Fruit fly (Drosophila melanogaster): ENCODE results near the gene for.

Gene for

dm6 chr2L:3639924-3640323, 16.8 kb downstream of the for start (continued):
- peak; percentile 97 for TF ChIP-seq Deaf1 (tag; optimal IDR thresholded peaks at IDR 0.05)
- peak; percentile 19 for TF ChIP-seq HmgZ (tag; optimal IDR thresholded peaks at IDR 0.05)
- peak; percentile 83 for TF ChIP-seq sug (tag; optimal IDR thresholded peaks at IDR 0.05)
- TF ChIP-seq az2 (GFP tag; optimal IDR thresholded peaks at IDR 0.05): no peak
- TF ChIP-seq CG10543 (GFP tag; optimal IDR thresholded peaks at IDR 0.05): peak; percentile 90
- TF ChIP-seq chinmo (GFP tag; IDR thresholded peaks at IDR 0.05; ENCODE audit: partially characterized antibody): peak; percentile 59; the same call in 1 of the 4 replicates
- TF ChIP-seq grn (GFP tag; optimal IDR thresholded peaks at IDR 0.05): peak; percentile 88
- peak; percentile 39 for TF ChIP-seq mirr (GFP tag; optimal IDR thresholded peaks at IDR 0.05)
- TF ChIP-seq gcm2 (GFP tag; optimal IDR thresholded peaks at IDR 0.05): no peak
- TF ChIP-seq GATAe (GFP tag; conservative IDR thresholded peaks at IDR 0.05): peak; percentile 80
- TF ChIP-seq hkb (optimal IDR thresholded peaks at IDR 0.05): no peak
- TF ChIP-seq hkb (GFP tag; IDR thresholded peaks at IDR 0.05): no peak
- no peak for TF ChIP-seq CG11093 (GFP tag; IDR thresholded peaks at IDR 0.05)
- peak; percentile 84 for TF ChIP-seq crol (GFP tag; IDR thresholded peaks at IDR 0.05)
- TF ChIP-seq CG7271 (tag; optimal IDR thresholded peaks at IDR 0.05): no peak

dm6 chr2L:3635444-3635843, 21.3 kb downstream of the for start:
- TF ChIP-seq hkb (optimal IDR thresholded peaks at IDR 0.05) (no peak), hkb (GFP tag; IDR thresholded peaks at IDR 0.05) (peak; percentile 35; the same call in 1 of the 2 replicates), sens (GFP tag) (peak; percentile 50), CG42726 (GFP tag; IDR thresholded peaks at IDR 0.05; ENCODE audit: partially characterized antibody) (0 out of 2 replicates have a peak, but pooled peaks have one; percentile 40), bsh (GFP tag; optimal IDR thresholded peaks at IDR 0.05) (peak in 1 of 2 experiments; percentile 17), Drgx (GFP tag; IDR thresholded peaks at IDR 0.05) (peak; percentile 23; the same call in 1 of the 2 replicates), CG11504 (tag; optimal IDR thresholded peaks at IDR 0.05) (peak; percentile 47), CG14050 (GFP tag; IDR thresholded peaks at IDR 0.05) (no peak), NC2α (GFP tag; optimal IDR thresholded peaks at IDR 0.05) (no peak), CG8388 (GFP tag; optimal IDR thresholded peaks at IDR 0.05) (peak; percentile 2), odd (GFP tag; optimal IDR thresholded peaks at IDR 0.05) (peak; percentile 27), CG3281 (GFP tag; optimal IDR thresholded peaks at IDR 0.05) (no peak), Hr39 (optimal IDR thresholded peaks at IDR 0.05) (no peak), Xbp1 (GFP tag; optimal IDR thresholded peaks at IDR 0.05) (peak; percentile 8), Ssrp (tag; optimal IDR thresholded peaks at IDR 0.05) (peak; percentile 15), run (tag; optimal IDR thresholded peaks at IDR 0.05) (no peak), Ets65A (GFP tag) (peak; percentile 39), Med (GFP tag) (peak; percentile 29), lola (GFP tag; optimal IDR thresholded peaks at IDR 0.05) (peak in 1 of 3 experiments; percentile 19)

DNA sequence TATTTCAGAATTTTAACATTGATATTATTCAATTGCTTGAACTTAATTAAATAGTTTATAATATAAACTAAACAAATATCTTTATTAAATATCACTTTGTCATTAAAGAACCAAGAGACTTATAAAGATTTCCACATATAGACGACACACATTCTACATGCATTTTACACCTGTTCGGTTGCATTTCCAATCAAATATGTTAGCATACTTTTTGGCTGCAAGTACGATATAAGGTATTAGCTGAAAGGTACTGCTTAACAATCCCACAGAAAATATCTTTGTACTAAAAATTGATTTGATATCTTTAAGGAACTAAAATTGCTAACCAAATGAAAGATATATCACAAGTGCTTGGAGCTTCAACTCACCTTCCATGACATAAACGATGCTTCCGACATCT, 22.9 kb downstream of the for start:
- TF ChIP-seq chinmo (GFP tag; IDR thresholded peaks at IDR 0.05; ENCODE audit: partially characterized antibody) (peak; percentile 45; the same call in 1 of the 4 replicates), Sox100B (GFP tag; optimal IDR thresholded peaks at IDR 0.05) (no peak), Fer2 (tag; optimal IDR thresholded peaks at IDR 0.05) (no peak), CG3847 (GFP tag; IDR thresholded peaks at IDR 0.05) (no peak), Sry-δ (GFP tag; optimal IDR thresholded peaks at IDR 0.05) (no peak), tin (GFP tag; optimal IDR thresholded peaks at IDR 0.05) (no peak), bowl (GFP tag; IDR thresholded peaks at IDR 0.05) (no peak), salm (tag; optimal IDR thresholded peaks at IDR 0.05) (no peak), Dip2 (GFP tag; IDR thresholded peaks at IDR 0.05) (no peak), CG13775 (GFP tag; optimal IDR thresholded peaks at IDR 0.05) (no peak), otp (GFP tag; IDR thresholded peaks at IDR 0.05) (no peak), sug (tag; optimal IDR thresholded peaks at IDR 0.05) (no peak), phol (tag; optimal IDR thresholded peaks at IDR 0.05) (no peak), so (GFP tag; IDR thresholded peaks at IDR 0.05) (no peak), CTCF (GFP tag; optimal IDR thresholded peaks at IDR 0.05) (peak; percentile 73), kah (GFP tag; optimal IDR thresholded peaks at IDR 0.05) (no peak), toy (GFP tag; IDR thresholded peaks at IDR 0.05) (no peak), Ada2b (GFP tag; IDR thresholded peaks at IDR 0.05) (no peak), Atf6 (GFP tag; IDR thresholded peaks at IDR 0.05) (no peak), en (GFP tag; optimal IDR thresholded peaks at IDR 0.05) (no peak), fd102C (GFP tag; optimal IDR thresholded peaks at IDR 0.05) (no peak), slou (GFP tag; optimal IDR thresholded peaks at IDR 0.05) (no peak)
